Worm (Caenorhabditis elegans) whole organism, young adult: ENCODE data around the gene C41H7.9.

ENCODE experiments used
- tbx-9 ChIP-seq: sonication (generic microtip); optimal IDR thresholded peaks from 2 replicates; lab custom pipeline; 2016; ENCODE audit warnings: borderline replicate concordance, missing genetic modification characterization, inconsistent platforms, missing compliant biosample characterization
- unc-62 ChIP-seq: fragments of 150-350 bp; optimal IDR thresholded peaks from 2 replicates; lab custom pipeline; 2014; ENCODE audit warnings: missing biosample characterization, missing genetic modification reagents, missing genetic modification characterization

DNA sequence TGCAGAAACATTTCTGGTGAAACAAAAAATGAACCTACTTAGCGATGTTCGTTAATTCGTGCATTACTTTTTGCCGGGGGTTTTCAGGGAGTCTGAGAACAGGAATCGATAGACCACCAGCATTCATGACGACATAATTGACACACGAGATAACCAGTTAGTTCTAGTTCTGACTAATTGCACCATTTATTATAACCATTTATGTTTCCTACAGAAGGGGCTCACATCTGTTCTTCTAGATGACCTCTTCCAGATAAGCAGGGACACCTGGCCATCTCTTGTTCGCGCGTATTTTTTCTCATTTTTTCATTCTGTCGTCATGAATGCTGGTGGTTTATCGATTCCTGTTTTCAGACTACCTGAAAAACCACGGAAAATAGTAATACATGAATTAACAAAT lies 3.6 kb downstream of the C41H7.9 start, which contains the start of gene sdz-5:
- TF ChIP-seq tbx-9 (tag; lab: Kevin White, UChicago) = no peak
- no peak for TF ChIP-seq unc-62 (GFP tag; lab: Kevin White, UChicago)
